Worm (Caenorhabditis elegans) whole organism, L4/young adult: Measurements from ENCODE around the gene ZK84.4.
"Not testable (repeated sequence)": the region's sequence is repeated elsewhere in the genome, so short reads cannot be mapped to it uniquely, and the experiment has no call there.

Source experiments
- W03F9.2 ChIP-seq: fragments of 150-350 bp; optimal IDR thresholded peaks from 2 replicates; lab custom pipeline; 2014; ENCODE audit warnings: missing biosample characterization, missing genetic modification characterization
- dao-5 ChIP-seq: sonication (generic microtip); optimal IDR thresholded peaks from 2 replicates; lab custom pipeline; 2016; ENCODE audit warnings: missing genotype, missing genetic modification characterization, moderate library complexity, missing compliant biosample characterization
- him-1 ChIP-seq: sonication (generic microtip); optimal IDR thresholded peaks from 2 replicates; lab custom pipeline; 2016; ENCODE audit warnings: missing genotype, missing genetic modification reagents, missing genetic modification characterization, missing compliant biosample characterization

The ZK84.4 gene

ce11 chrII:6008887-6009286 is at the start of gene ZK84.4:
TSS of gene ZK84.4 (minus strand) at chrII:6008987.
- TF ChIP-seq dao-5 (tag; lab: Kevin White, UChicago); him-1 (tag; lab: Kevin White, UChicago); W03F9.2: not testable (repeated sequence)

ce11 chrII:6055927-6056326 is 47.1 kb upstream of the ZK84.4 start, which contains the start of gene R12C12.7:
TSS of gene R12C12.7 (minus strand) at chrII:6055985.
- TF ChIP-seq him-1 (tag; lab: Kevin White, UChicago): no peak
- TF ChIP-seq dao-5 (tag; lab: Kevin White, UChicago): no peak
- TF ChIP-seq W03F9.2: no peak

- TF ChIP-seq him-1 (tag; lab: Kevin White, UChicago) (no peak), W03F9.2 (no peak), dao-5 (tag; lab: Kevin White, UChicago) (no peak)
Observed at ce11 chrII:6050120-6050519, 41.3 kb upstream of the ZK84.4 start, which contains the start of gene gldc-1. TSS of gene gldc-1 (plus strand) at chrII:6050420.

ce11 chrII:6049546-6049945 is 40.8 kb upstream of the ZK84.4 start:
- TF ChIP-seq dao-5 (tag; lab: Kevin White, UChicago): no peak
- TF ChIP-seq W03F9.2: no peak
- TF ChIP-seq him-1 (tag; lab: Kevin White, UChicago): no peak

ce11 chrII:6047639-6048159 is 38.9 kb upstream of the ZK84.4 start, which contains the start of the genes R12C12.6 and ran-5:
TSS of gene R12C12.6 (minus strand) at chrII:6047867.
TSS of gene ran-5 (plus strand) at chrII:6048109.
- peak; percentile 88 for TF ChIP-seq W03F9.2
- TF ChIP-seq dao-5 (tag; lab: Kevin White, UChicago): no peak
- TF ChIP-seq him-1 (tag; lab: Kevin White, UChicago): peak; percentile 36

- TF ChIP-seq him-1 (tag; lab: Kevin White, UChicago): no peak
- no peak for TF ChIP-seq W03F9.2
- TF ChIP-seq dao-5 (tag; lab: Kevin White, UChicago): no peak
Observed at ce11 chrII:6046023-6046631, 37.3 kb upstream of the ZK84.4 start.

- no peak for TF ChIP-seq dao-5 (tag; lab: Kevin White, UChicago)
- no peak for TF ChIP-seq him-1 (tag; lab: Kevin White, UChicago)
- no peak for TF ChIP-seq W03F9.2
Observed at ce11 chrII:6045048-6045447, 36.3 kb upstream of the ZK84.4 start, which contains the start of gene R12C12.5. TSS of gene R12C12.5 (minus strand) at chrII:6045148.

ce11 chrII:6043166-6043565 is 34.4 kb upstream of the ZK84.4 start, which contains the start of gene R12C12.10:
TSS of gene R12C12.10 (minus strand) at chrII:6043266.
- TF ChIP-seq him-1 (tag; lab: Kevin White, UChicago) (no peak), W03F9.2 (no peak), dao-5 (tag; lab: Kevin White, UChicago) (no peak)

- TF ChIP-seq W03F9.2 (no peak), dao-5 (tag; lab: Kevin White, UChicago) (no peak), him-1 (tag; lab: Kevin White, UChicago) (no peak)
Observed at ce11 chrII:6031106-6031505, 22.3 kb upstream of the ZK84.4 start, which contains the start of gene frpr-16. TSS of gene frpr-16 (minus strand) at chrII:6031206.

ce11 chrII:6028594-6029141 is 19.9 kb upstream of the ZK84.4 start:
- TF ChIP-seq him-1 (tag; lab: Kevin White, UChicago) (no peak), dao-5 (tag; lab: Kevin White, UChicago) (no peak), W03F9.2 (no peak)

ce11 chrII:6026646-6027045 is 17.9 kb upstream of the ZK84.4 start:
- TF ChIP-seq W03F9.2 (no peak), dao-5 (tag; lab: Kevin White, UChicago) (no peak), him-1 (tag; lab: Kevin White, UChicago) (no peak)

ce11 chrII:6025647-6026046 is 16.9 kb upstream of the ZK84.4 start:
- TF ChIP-seq W03F9.2 (no peak), him-1 (tag; lab: Kevin White, UChicago) (no peak), dao-5 (tag; lab: Kevin White, UChicago) (no peak)

ce11 chrII:6024879-6025278 is 16.1 kb upstream of the ZK84.4 start, which contains the start of gene R12C12.9:
TSS of gene R12C12.9 (minus strand) at chrII:6024979.
- no peak for TF ChIP-seq W03F9.2
- no peak for TF ChIP-seq dao-5 (tag; lab: Kevin White, UChicago)
- TF ChIP-seq him-1 (tag; lab: Kevin White, UChicago): no peak

ce11 chrII:6022596-6022995 is 13.8 kb upstream of the ZK84.4 start:
- no peak for TF ChIP-seq dao-5 (tag; lab: Kevin White, UChicago)
- TF ChIP-seq W03F9.2: no peak
- no peak for TF ChIP-seq him-1 (tag; lab: Kevin White, UChicago)
